Comparison of ENCODE assay signal across 2 worm cellular contexts in the genomic region with DNA sequence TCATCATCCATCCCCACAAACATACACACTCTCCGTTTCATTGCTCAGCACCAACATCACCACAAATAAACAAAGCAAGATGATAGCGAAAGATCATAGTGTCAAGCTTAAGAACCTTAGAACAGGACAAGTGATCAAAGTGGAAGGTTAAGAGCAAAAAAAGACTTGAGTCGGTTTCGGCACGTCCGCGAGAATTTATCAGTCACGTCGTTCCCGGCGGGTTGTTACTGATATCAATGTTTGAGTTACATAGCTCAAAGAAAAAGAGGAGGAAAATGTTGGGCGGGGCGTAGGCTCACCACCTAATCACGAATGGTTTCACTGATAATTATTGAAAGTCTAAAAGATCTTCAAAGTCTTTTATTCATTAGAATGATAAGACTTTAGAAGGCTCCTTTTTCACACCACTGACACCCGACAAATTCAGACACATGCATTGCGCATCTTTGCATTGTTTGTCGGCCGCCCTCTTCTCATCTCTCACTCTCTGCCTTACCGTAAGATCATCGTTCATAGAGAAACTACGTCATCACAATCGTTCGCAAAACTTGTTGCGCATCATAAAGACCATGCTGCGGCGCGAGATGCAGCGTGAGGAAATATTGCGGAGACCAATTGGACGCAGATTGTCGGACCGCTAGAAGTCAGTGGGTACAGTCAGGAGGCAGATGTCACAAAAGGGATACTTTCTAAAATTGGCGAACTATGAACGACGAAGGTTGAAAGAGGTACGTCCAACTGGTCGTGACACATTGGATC.
TF ChIP-seq lines count a peak whose summit lies in the region.

No protein-coding gene starts in this region.

TF ChIP-seq in whole organism, L1 larva, 84 proteins besides CTCF, POLR2A, EP300 and RAD21 (continued from another document):
- peak; percentile 67 for TF ChIP-seq swsn-7 (tag; optimal IDR thresholded peaks at IDR 0.05; lab: Kevin White, UChicago)
- peak; percentile 42 for TF ChIP-seq nhr-237 (tag; optimal IDR thresholded peaks at IDR 0.05; lab: Kevin White, UChicago)
- peak; percentile 81 for TF ChIP-seq nhr-19 (GFP tag; conservative IDR thresholded peaks at IDR 0.05; lab: Robert Waterston, UW)

TF ChIP-seq in whole organism, L4 larva, 104 proteins besides CTCF, POLR2A, EP300 and RAD21 (continued from another document):
- TF ChIP-seq hif-1 (tag; optimal IDR thresholded peaks at IDR 0.05; lab: Kevin White, UChicago): peak in 1 of 2 experiments; percentile 63
- TF ChIP-seq rbr-2 (tag; optimal IDR thresholded peaks at IDR 0.05; lab: Kevin White, UChicago): peak; percentile 37
- no peak for TF ChIP-seq ceh-28 (tag; optimal IDR thresholded peaks at IDR 0.05; lab: Kevin White, UChicago)
- peak; percentile 95 for TF ChIP-seq hlh-11 (tag; optimal IDR thresholded peaks at IDR 0.05; lab: Kevin White, UChicago)
- no peak for TF ChIP-seq zip-11 (GFP tag; IDR thresholded peaks at IDR 0.05; lab: Robert Waterston, UW)
- TF ChIP-seq ztf-11 (tag; optimal IDR thresholded peaks at IDR 0.05; lab: Kevin White, UChicago): no peak
- no peak for TF ChIP-seq mxl-2 (GFP tag; conservative IDR thresholded peaks at IDR 0.05; lab: Robert Waterston, UW)
- TF ChIP-seq cey-2 (tag; optimal IDR thresholded peaks at IDR 0.05; lab: Kevin White, UChicago; ENCODE audit: borderline replicate concordance, insufficient read depth): no peak
- TF ChIP-seq nhr-25 (tag; optimal IDR thresholded peaks at IDR 0.05; lab: Kevin White, UChicago; ENCODE audit: borderline replicate concordance, insufficient read depth): peak; percentile 86
- no peak for TF ChIP-seq egl-27 (tag; optimal IDR thresholded peaks at IDR 0.05; lab: Kevin White, UChicago)
- TF ChIP-seq Y5F2A.4 (GFP tag; optimal IDR thresholded peaks at IDR 0.05; lab: Kevin White, UChicago): no peak
- TF ChIP-seq ceh-82 (tag; optimal IDR thresholded peaks at IDR 0.05; lab: Kevin White, UChicago): no peak
- peak; percentile 26 for TF ChIP-seq jun-1 (tag; optimal IDR thresholded peaks at IDR 0.05; lab: Kevin White, UChicago)
- no peak for TF ChIP-seq ZK337.2 (GFP tag; IDR thresholded peaks at IDR 0.05; lab: Robert Waterston, UW)
- TF ChIP-seq dmd-9 (GFP tag; IDR thresholded peaks at IDR 0.05; lab: Robert Waterston, UW): no peak
- peak; percentile 22 for TF ChIP-seq dpl-1 (GFP tag; optimal IDR thresholded peaks at IDR 0.05; lab: Kevin White, UChicago)
- TF ChIP-seq aha-1 (tag; lab: Kevin White, UChicago): peak; percentile 98
- TF ChIP-seq ceh-32 (tag; optimal IDR thresholded peaks at IDR 0.05; lab: Kevin White, UChicago; ENCODE audit: poor library complexity): no peak
- no peak for TF ChIP-seq lin-39 (tag; optimal IDR thresholded peaks at IDR 0.05; lab: Kevin White, UChicago)
- no peak for TF ChIP-seq ctbp-1 (GFP tag; IDR thresholded peaks at IDR 0.05; lab: Robert Waterston, UW)
- peak; percentile 72 for TF ChIP-seq nhr-102 (tag; optimal IDR thresholded peaks at IDR 0.05; lab: Kevin White, UChicago)
- TF ChIP-seq nhr-28 (tag; optimal IDR thresholded peaks at IDR 0.05; lab: Kevin White, UChicago): peak; percentile 80
- TF ChIP-seq fos-1 (tag; optimal IDR thresholded peaks at IDR 0.05; lab: Kevin White, UChicago): no peak
- no peak for TF ChIP-seq lin-1 (GFP tag; IDR thresholded peaks at IDR 0.05; lab: Robert Waterston, UW)
- TF ChIP-seq snpc-4 (tag; optimal IDR thresholded peaks at IDR 0.05; lab: Kevin White, UChicago): no peak
- TF ChIP-seq skn-1 (tag; optimal IDR thresholded peaks at IDR 0.05; lab: Kevin White, UChicago): no peak
- TF ChIP-seq nhr-76 (tag; optimal IDR thresholded peaks at IDR 0.05; lab: Kevin White, UChicago): no peak
- TF ChIP-seq R02D3.7 (tag; optimal IDR thresholded peaks at IDR 0.05; lab: Kevin White, UChicago): no peak
- no peak for TF ChIP-seq F37D6.2 (tag; optimal IDR thresholded peaks at IDR 0.05; lab: Kevin White, UChicago)
- TF ChIP-seq mdl-1 (tag; optimal IDR thresholded peaks at IDR 0.05; lab: Kevin White, UChicago): peak; percentile 91 to 94
- peak; percentile 36; the same call in 1 of the 2 replicates for TF ChIP-seq nhr-42 (GFP tag; IDR thresholded peaks at IDR 0.05; lab: Robert Waterston, UW)
- TF ChIP-seq lim-7 (GFP tag; IDR thresholded peaks at IDR 0.05; lab: Robert Waterston, UW): no peak
- TF ChIP-seq nhr-6 (tag; optimal IDR thresholded peaks at IDR 0.05; lab: Kevin White, UChicago): peak; percentile 27
TF ChIP-seq in whole organism, L4 larva: peak in this region for 34.
